Fruit fly (Drosophila melanogaster) whole organism, embryonic: ENCODE data around the gene CG5968.

ENCODE experiments used
- Asciz ChIP-seq: fragments of 200-800 bp; sonication (Bioruptor generic); optimal IDR thresholded peaks from 2 replicates; lab custom pipeline; 2017; ENCODE audit warnings: missing biosample characterization, mild to moderate bottlenecking, missing genetic modification characterization, missing genetic modification reagents
- Atf-2 ChIP-seq: fragments of 200-800 bp; sonication (Bioruptor generic); optimal IDR thresholded peaks from 2 replicates; lab custom pipeline; 2016; ENCODE audit warnings: missing biosample characterization, missing genetic modification characterization
- Bgb ChIP-seq: fragments of 200-800 bp; sonication (Bioruptor generic); IDR thresholded peaks from 2 replicates; pipeline ENCODE4 v1.3.6; 2022; ENCODE audit warnings: missing biosample characterization, missing genetic modification characterization; ENCODE audit not compliant: partially characterized antibody
- CG10462 ChIP-seq: fragments of 200-800 bp; sonication (Bioruptor generic); optimal IDR thresholded peaks from 2 replicates; lab custom pipeline; 2016; ENCODE audit warnings: missing biosample characterization, missing genetic modification characterization
- CG10654 ChIP-seq: fragments of 200-800 bp; sonication (Bioruptor generic); optimal IDR thresholded peaks from 2 replicates; lab custom pipeline; 2016; ENCODE audit warnings: missing biosample characterization, missing genetic modification characterization
- CG10979 ChIP-seq: fragments of 200-800 bp; sonication (Bioruptor generic); optimal IDR thresholded peaks from 2 replicates; lab custom pipeline; 2018; ENCODE audit warnings: missing biosample characterization, mild to moderate bottlenecking, missing genetic modification characterization, moderate library complexity
- CG12391 ChIP-seq: fragments of 200-800 bp; sonication (Bioruptor generic); optimal IDR thresholded peaks from 3 replicates; lab custom pipeline; 2018; ENCODE audit warnings: missing biosample characterization, mild to moderate bottlenecking, missing genetic modification characterization, moderate library complexity
- CG12744 ChIP-seq: fragments of 200-800 bp; sonication (Bioruptor generic); optimal IDR thresholded peaks from 2 replicates; lab custom pipeline; 2016; ENCODE audit warnings: missing biosample characterization, missing genetic modification characterization
- CG14710 ChIP-seq: fragments of 200-800 bp; sonication (Bioruptor generic); optimal IDR thresholded peaks from 3 replicates; lab custom pipeline; 2019; ENCODE audit warnings: missing biosample characterization, mild to moderate bottlenecking, missing genetic modification characterization, moderate library complexity
- CG15011 ChIP-seq: fragments of 200-800 bp; sonication (Bioruptor generic); optimal IDR thresholded peaks from 3 replicates; lab custom pipeline; 2018; ENCODE audit warnings: missing biosample characterization, mild to moderate bottlenecking, missing genetic modification characterization
- CG17328 ChIP-seq: fragments of 200-800 bp; sonication (Bioruptor generic); IDR thresholded peaks from 2 replicates; pipeline ENCODE4 v1.3.6; 2022; ENCODE audit warnings: missing biosample characterization, missing genetic modification characterization
- CG17912 ChIP-seq: fragments of 200-800 bp; sonication (Bioruptor generic); optimal IDR thresholded peaks from 2 replicates; lab custom pipeline; 2018; ENCODE audit warnings: missing biosample characterization, mild to moderate bottlenecking, missing genetic modification characterization
- CG18599 ChIP-seq: fragments of 200-800 bp; sonication (Bioruptor generic); optimal IDR thresholded peaks from 3 replicates; lab custom pipeline; 2017; ENCODE audit warnings: missing biosample characterization, missing genetic modification characterization, mild to moderate bottlenecking, moderate library complexity, missing genetic modification reagents
- CG18619 ChIP-seq: fragments of 200-800 bp; sonication (Bioruptor generic); optimal IDR thresholded peaks from 3 replicates; lab custom pipeline; 2017; ENCODE audit warnings: missing biosample characterization, mild to moderate bottlenecking, missing genetic modification characterization
- CG2120 ChIP-seq: fragments of 200-800 bp; sonication (Bioruptor generic); optimal IDR thresholded peaks from 3 replicates; lab custom pipeline; 2016; ENCODE audit warnings: missing biosample characterization, missing genetic modification characterization
- CG2889 ChIP-seq: fragments of 200-800 bp; sonication (Bioruptor generic); IDR thresholded peaks from 3 replicates; pipeline ENCODE4 v1.3.6; 2022; ENCODE audit warnings: missing biosample characterization, missing genetic modification characterization
- CG43689 ChIP-seq: fragments of 200-800 bp; sonication (Bioruptor generic); IDR thresholded peaks from 2 replicates; pipeline ENCODE4 v1.3.6; 2022; ENCODE audit warnings: missing biosample characterization, missing genetic modification characterization
- CG4820 ChIP-seq: fragments of 200-800 bp; sonication (Bioruptor generic); optimal IDR thresholded peaks from 3 replicates; lab custom pipeline; 2016; ENCODE audit warnings: missing biosample characterization, missing genetic modification characterization
- CG4854 ChIP-seq: fragments of 200-800 bp; sonication (Bioruptor generic); optimal IDR thresholded peaks from 2 replicates; lab custom pipeline; 2016; ENCODE audit warnings: missing biosample characterization, missing genetic modification characterization, inconsistent platforms
- CG6813 ChIP-seq: fragments of 200-800 bp; sonication (Bioruptor generic); optimal IDR thresholded peaks from 2 replicates; lab custom pipeline; 2017; ENCODE audit warnings: missing biosample characterization, missing genetic modification characterization, mild to moderate bottlenecking, moderate library complexity, missing genetic modification reagents
- CG7928 ChIP-seq: fragments of 200-800 bp; sonication (Bioruptor generic); optimal IDR thresholded peaks from 2 replicates; lab custom pipeline; 2017; ENCODE audit warnings: missing biosample characterization, mild to moderate bottlenecking, missing genetic modification characterization
- CG8089 ChIP-seq: fragments of 200-800 bp; sonication (Bioruptor generic); optimal IDR thresholded peaks from 3 replicates; lab custom pipeline; 2016; ENCODE audit warnings: missing biosample characterization, missing genetic modification characterization
- CG8944 ChIP-seq: fragments of 200-800 bp; sonication (Bioruptor generic); optimal IDR thresholded peaks from 3 replicates; lab custom pipeline; 2016; ENCODE audit warnings: missing biosample characterization, missing genetic modification characterization
- Dad ChIP-seq: fragments of 200-800 bp; sonication (Bioruptor generic); optimal IDR thresholded peaks from 3 replicates; lab custom pipeline; 2016; ENCODE audit warnings: missing biosample characterization, missing genetic modification characterization
- Deaf1 ChIP-seq: fragments of 200-800 bp; optimal IDR thresholded peaks from 3 replicates; lab custom pipeline; 2019; ENCODE audit warnings: missing biosample characterization, mild to moderate bottlenecking, missing genetic modification characterization, moderate library complexity
- Dek ChIP-seq: fragments of 200-800 bp; sonication (Bioruptor generic); optimal IDR thresholded peaks from 3 replicates; lab custom pipeline; 2019; ENCODE audit warnings: missing biosample characterization, mild to moderate bottlenecking, missing genetic modification characterization, moderate library complexity
- Elba2 ChIP-seq: fragments of 200-800 bp; sonication (Bioruptor generic); optimal IDR thresholded peaks from 3 replicates; lab custom pipeline; 2016; ENCODE audit warnings: missing biosample characterization, missing genetic modification characterization
- Gsc ChIP-seq: fragments of 200-800 bp; sonication (Bioruptor generic); IDR thresholded peaks from 2 replicates; pipeline ENCODE4 v1.3.6; 2022; ENCODE audit warnings: missing biosample characterization, missing genetic modification characterization
- H15 ChIP-seq: fragments of 200-800 bp; sonication (Bioruptor generic); IDR thresholded peaks from 3 replicates; pipeline ENCODE4 v1.3.6; 2022; ENCODE audit warnings: missing biosample characterization, missing genetic modification characterization
- Hsf ChIP-seq: fragments of 200-800 bp; sonication (Bioruptor generic); optimal IDR thresholded peaks from 3 replicates; lab custom pipeline; 2016; ENCODE audit warnings: missing biosample characterization, missing genetic modification characterization
- Jarid2 ChIP-seq: fragments of 200-800 bp; sonication (Bioruptor generic); optimal IDR thresholded peaks from 3 replicates; lab custom pipeline; 2017; ENCODE audit warnings: mild to moderate bottlenecking, missing biosample characterization, missing genetic modification reagents, missing genetic modification characterization
- Max ChIP-seq: fragments of 200-800 bp; sonication (Bioruptor generic); optimal IDR thresholded peaks from 2 replicates; lab custom pipeline; 2016; ENCODE audit warnings: missing biosample characterization, mild to moderate bottlenecking, missing genetic modification characterization
- Meics ChIP-seq: fragments of 200-800 bp; sonication (Bioruptor generic); optimal IDR thresholded peaks from 2 replicates; lab custom pipeline; 2017; ENCODE audit warnings: missing biosample characterization, mild to moderate bottlenecking, missing genetic modification characterization
- Optix ChIP-seq: fragments of 200-800 bp; sonication (Bioruptor generic); IDR thresholded peaks from 3 replicates; pipeline ENCODE4 v1.3.6; 2022; ENCODE audit warnings: missing biosample characterization, missing genetic modification characterization
- Side ChIP-seq: fragments of 200-800 bp; sonication (Bioruptor generic); optimal IDR thresholded peaks from 2 replicates; lab custom pipeline; 2016; ENCODE audit warnings: missing biosample characterization, missing genetic modification characterization
- Tbp ChIP-seq: fragments of >200 bp; optimal IDR thresholded peaks from 2 replicates; lab custom pipeline; 2018; ENCODE audit warnings: missing biosample characterization, missing genetic modification characterization
- bab2 ChIP-seq: fragments of 200-800 bp; sonication (Bioruptor generic); optimal IDR thresholded peaks from 2 replicates; lab custom pipeline; 2016; ENCODE audit warnings: missing biosample characterization, missing genetic modification characterization
- emc ChIP-seq: fragments of 200-800 bp; sonication (Bioruptor generic); optimal IDR thresholded peaks from 2 replicates; lab custom pipeline; 2016; ENCODE audit warnings: missing biosample characterization, missing genetic modification characterization
- esg ChIP-seq: fragments of 200-800 bp; sonication (Bioruptor generic); conservative IDR thresholded peaks from 2 replicates; pipeline ENCODE4 v1.3.6; 2022; ENCODE audit warnings: missing biosample characterization, missing genetic modification characterization
- eyg ChIP-seq: fragments of 200-800 bp; sonication (Bioruptor generic); optimal IDR thresholded peaks from 3 replicates; lab custom pipeline; 2016; ENCODE audit warnings: missing biosample characterization, missing genetic modification characterization
- fd3F ChIP-seq: fragments of 200-800 bp; sonication (Bioruptor generic); optimal IDR thresholded peaks from 2 replicates; lab custom pipeline; 2018; ENCODE audit warnings: missing biosample characterization, mild to moderate bottlenecking, missing genetic modification characterization, moderate library complexity
- gce ChIP-seq: fragments of 200-800 bp; sonication (Bioruptor generic); IDR thresholded peaks from 3 replicates; pipeline ENCODE4 v1.3.6; 2022; ENCODE audit warnings: missing biosample characterization, missing genetic modification characterization
- gcm2 ChIP-seq: fragments of 200-800 bp; sonication (Bioruptor generic); optimal IDR thresholded peaks from 2 replicates; lab custom pipeline; 2016; ENCODE audit warnings: missing biosample characterization, missing genetic modification characterization
- maf-S ChIP-seq: fragments of 200-800 bp; sonication (Bioruptor generic); optimal IDR thresholded peaks from 2 replicates; lab custom pipeline; 2016; ENCODE audit warnings: missing biosample characterization, missing genetic modification characterization
- sqz ChIP-seq: fragments of 200-800 bp; sonication (Bioruptor generic); optimal IDR thresholded peaks from 3 replicates; lab custom pipeline; 2018; ENCODE audit warnings: missing biosample characterization, mild to moderate bottlenecking, missing genetic modification characterization
- vfl ChIP-seq: fragments of 200-800 bp; sonication (Bioruptor generic); optimal IDR thresholded peaks from 2 replicates; lab custom pipeline; 2016; ENCODE audit warnings: missing biosample characterization, missing genetic modification characterization
- vnd ChIP-seq: fragments of 200-800 bp; sonication (Bioruptor generic); IDR thresholded peaks from 3 replicates; pipeline ENCODE4 v1.3.6; 2022; ENCODE audit warnings: missing biosample characterization, missing genetic modification characterization; ENCODE audit not compliant: partially characterized antibody
- vvl ChIP-seq: fragments of 200-800 bp; sonication (Bioruptor generic); IDR thresholded peaks from 2 replicates; pipeline ENCODE4 v1.3.6; 2022; ENCODE audit warnings: missing biosample characterization, missing genetic modification characterization
- z ChIP-seq: fragments of 200-800 bp; sonication (Bioruptor generic); IDR thresholded peaks from 3 replicates; pipeline ENCODE4 v1.3.6; 2022; ENCODE audit warnings: missing biosample characterization, missing genetic modification characterization

The CG5968 gene

DNA sequence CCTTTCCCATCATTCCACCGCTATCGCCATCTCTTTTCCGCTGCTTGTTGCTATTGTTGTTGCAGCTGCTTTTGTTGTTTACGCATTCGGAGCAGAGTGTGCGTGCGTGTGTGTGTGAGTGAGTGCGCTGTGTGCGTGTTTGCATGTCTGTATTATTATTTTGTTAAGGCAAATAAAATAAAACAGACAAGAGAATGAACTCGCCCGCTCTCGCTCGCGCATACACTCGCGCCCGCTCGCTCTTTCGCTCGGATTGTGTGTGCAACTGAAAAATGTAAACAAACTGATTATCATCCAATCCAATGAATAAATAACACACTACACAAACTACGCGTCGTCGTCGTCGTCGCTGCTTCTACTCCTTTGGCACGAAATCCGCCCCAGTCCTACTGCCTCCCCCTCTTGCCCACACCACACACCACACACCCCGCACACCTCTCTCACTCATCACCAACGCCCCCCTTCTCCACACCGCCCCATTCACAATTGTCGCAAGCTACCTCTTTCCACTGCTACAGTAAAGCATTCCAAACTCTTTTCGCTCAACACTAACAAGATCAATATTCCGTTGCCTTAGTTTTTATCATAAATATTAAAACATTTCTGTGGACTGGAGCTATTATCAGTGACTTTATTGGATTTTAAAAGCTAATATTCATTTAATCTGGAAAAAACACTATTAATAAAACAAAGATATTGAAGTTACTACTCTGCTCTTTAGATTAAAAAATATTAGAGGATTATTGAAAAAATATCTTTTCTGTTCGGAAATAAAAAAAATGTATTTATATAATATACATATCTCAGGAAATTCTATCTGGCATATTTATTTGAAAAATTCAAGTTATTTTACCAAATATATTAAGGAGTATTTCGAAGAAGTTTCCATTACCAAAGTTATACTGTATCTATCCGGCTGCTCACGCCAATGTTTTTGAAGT lies 28.1 kb downstream of the CG5968 start (continued):
- TF ChIP-seq Dek (no peak), H15 (0 out of 3 replicates have a peak, but pooled peaks have one; percentile 47), esg (no peak), maf-S (GFP tag; lab: Kevin White, UChicago) (peak; percentile 71), Deaf1 (tag; lab: Kevin White, UChicago) (peak; percentile 71), CG43689 (GFP tag; lab: Robert Waterston, UW) (0 out of 2 replicates have a peak, but pooled peaks have one; percentile 28), Side (GFP tag; lab: Kevin White, UChicago) (peak; percentile 90), CG4854 (GFP tag; lab: Kevin White, UChicago) (peak; percentile 57), Meics (GFP tag; lab: Kevin White, UChicago) (peak; percentile 76), Hsf (GFP tag; lab: Kevin White, UChicago) (peak; percentile 57), CG10979 (tag; lab: Kevin White, UChicago) (peak; percentile 74), Bgb (GFP tag; lab: Robert Waterston, UW) (peak; percentile 21; the same call in 1 of the 2 replicates), CG18619 (GFP tag; lab: Kevin White, UChicago) (peak; percentile 86), CG12744 (GFP tag; lab: Kevin White, UChicago) (peak; percentile 74), CG17912 (peak; percentile 87), CG4820 (GFP tag; lab: Kevin White, UChicago) (peak; percentile 37), CG8089 (peak; percentile 90), CG2889 (no peak), CG6813 (GFP tag; lab: Kevin White, UChicago) (peak; percentile 95), sqz (GFP tag; lab: Kevin White, UChicago) (peak; percentile 94), Max (GFP tag; lab: Kevin White, UChicago) (peak; percentile 40), CG2120 (GFP tag; lab: Kevin White, UChicago) (peak; percentile 36), CG17328 (peak; percentile 64), CG8944 (GFP tag; lab: Kevin White, UChicago) (peak; percentile 76), vnd (no peak), emc (GFP tag; lab: Kevin White, UChicago) (peak; percentile 35), fd3F (GFP tag; lab: Kevin White, UChicago) (peak; percentile 31), CG10654 (GFP tag; lab: Kevin White, UChicago) (peak; percentile 56), Jarid2 (peak; percentile 85), Asciz (GFP tag; lab: Kevin White, UChicago) (peak; percentile 96), Atf-2 (GFP tag; lab: Kevin White, UChicago) (peak; percentile 79), CG7928 (GFP tag; lab: Kevin White, UChicago) (peak; percentile 57), CG18599 (GFP tag; lab: Kevin White, UChicago) (peak; percentile 89), CG10462 (GFP tag; lab: Kevin White, UChicago) (peak; percentile 66), gcm2 (GFP tag; lab: Kevin White, UChicago) (peak; percentile 29), Optix (GFP tag; lab: Robert Waterston, UW) (no peak), vfl (GFP tag; lab: Kevin White, UChicago) (no peak), CG12391 (tag; lab: Kevin White, UChicago) (peak; percentile 66), gce (GFP tag; lab: Robert Waterston, UW) (peak; percentile 80; the same call in 2 of the 3 replicates), CG15011 (GFP tag; lab: Kevin White, UChicago) (peak; percentile 89), CG14710 (tag; lab: Kevin White, UChicago) (peak; percentile 90), z (peak; percentile 83), bab2 (GFP tag; lab: Kevin White, UChicago) (peak; percentile 83), vvl (GFP tag; lab: Robert Waterston, UW) (peak; percentile 89), Dad (GFP tag; lab: Kevin White, UChicago) (peak; percentile 63), Gsc (GFP tag; lab: Robert Waterston, UW) (no peak), eyg (peak; percentile 90), Elba2 (GFP tag; lab: Kevin White, UChicago) (no peak), Tbp (GFP tag; lab: Kevin White, UChicago) (no peak)
